Worm (Caenorhabditis elegans) whole organism, early embryonic: ENCODE data around the gene F19H6.6.

Source experiments
- B0310.2 ChIP-seq: sonication (generic microtip); optimal IDR thresholded peaks from 2 replicates; lab custom pipeline; 2016; ENCODE audit warnings: mild to moderate bottlenecking, missing genetic modification characterization, missing compliant biosample characterization
- F13C5.2 ChIP-seq: sonication (generic microtip); optimal IDR thresholded peaks from 2 replicates; lab custom pipeline; 2017; ENCODE audit warnings: mild to moderate bottlenecking, missing genetic modification characterization, inconsistent platforms, missing compliant biosample characterization
- aly-1 ChIP-seq: sonication (generic microtip); optimal IDR thresholded peaks from 2 replicates; lab custom pipeline; 2016; ENCODE audit warnings: missing genetic modification characterization, missing compliant biosample characterization
- ama-1 ChIP-seq: fragments of 150-350 bp; optimal IDR thresholded peaks from 2 replicates; lab custom pipeline; 2014
- hmbx-1 ChIP-seq: sonication (generic microtip); optimal IDR thresholded peaks from 2 replicates; lab custom pipeline; 2016; ENCODE audit warnings: mild to moderate bottlenecking, missing genetic modification characterization, missing compliant biosample characterization
- sea-1 ChIP-seq: fragments of 200-800 bp; sonication (Bioruptor generic); conservative IDR thresholded peaks from 2 replicates; pipeline ENCODE4 v1.3.6; 2022; ENCODE audit warnings: missing genetic modification characterization, missing compliant biosample characterization

DNA sequence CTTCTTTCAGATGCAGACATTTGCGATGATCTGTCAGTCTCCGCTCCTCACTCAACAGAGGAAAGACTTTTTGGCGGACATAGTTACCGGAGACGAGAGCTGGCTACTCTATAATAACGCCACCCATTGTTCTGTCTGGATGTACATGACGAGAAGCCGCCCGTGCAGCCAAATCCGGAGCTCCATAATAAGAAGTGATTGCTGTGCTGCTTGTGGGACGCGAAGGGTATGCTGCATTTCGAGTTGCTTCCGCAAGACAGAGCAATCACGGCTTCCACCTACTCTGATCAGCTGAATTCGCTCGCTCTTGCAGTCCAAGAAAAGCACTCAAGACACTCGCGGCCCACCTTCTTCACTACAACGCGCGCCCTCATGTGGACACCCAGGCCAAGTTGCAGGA, 46.8 kb upstream of the F19H6.6 start:
- TF ChIP-seq B0310.2 (tag; lab: Kevin White, UChicago), result no peak
- no peak for TF ChIP-seq F13C5.2 (tag; lab: Kevin White, UChicago)
- no peak for TF ChIP-seq ama-1 (lab: Kevin White, UChicago)
- TF ChIP-seq aly-1 (tag; lab: Kevin White, UChicago), result no peak
- no peak for TF ChIP-seq hmbx-1 (tag; lab: Kevin White, UChicago)
- TF ChIP-seq sea-1 (GFP tag; lab: Robert Waterston, UW), result no peak
